Fruit fly (Drosophila melanogaster) whole organism, embryonic: ENCODE data around the gene CG7953.

ENCODE experiments used
- Antp ChIP-seq: fragments of 200-800 bp; sonication (Bioruptor generic); optimal IDR thresholded peaks from 3 replicates; lab custom pipeline; 2016; ENCODE audit warnings: missing biosample characterization, missing genetic modification characterization
- CG10209 ChIP-seq: fragments of 200-800 bp; sonication (Bioruptor generic); optimal IDR thresholded peaks from 3 replicates; lab custom pipeline; 2017; ENCODE audit warnings: missing biosample characterization, mild to moderate bottlenecking, missing genetic modification characterization, missing genetic modification reagents
- CG10274 ChIP-seq: fragments of 200-800 bp; sonication (Bioruptor generic); optimal IDR thresholded peaks from 3 replicates; lab custom pipeline; 2017; ENCODE audit warnings: missing biosample characterization, mild to moderate bottlenecking, missing genetic modification characterization
- CG11085 ChIP-seq: fragments of 200-800 bp; sonication (Bioruptor generic); IDR thresholded peaks from 2 replicates; pipeline ENCODE4 v1.3.6; 2022; ENCODE audit warnings: missing biosample characterization, missing genetic modification characterization
- CG11696 ChIP-seq: fragments of 200-800 bp; sonication (Bioruptor generic); IDR thresholded peaks from 2 replicates; pipeline ENCODE4 v1.3.6; 2022; ENCODE audit warnings: missing biosample characterization, missing genetic modification characterization
- CG14441 ChIP-seq: fragments of 200-800 bp; sonication (Bioruptor generic); IDR thresholded peaks from 2 replicates; pipeline ENCODE4 v1.3.6; 2022; ENCODE audit warnings: missing biosample characterization, missing genetic modification characterization
- CG14667 ChIP-seq: fragments of 200-800 bp; sonication (Bioruptor generic); IDR thresholded peaks from 2 replicates; pipeline ENCODE4 v1.3.6; 2022; ENCODE audit warnings: missing biosample characterization, missing genetic modification characterization
- CG14860 ChIP-seq: fragments of 200-800 bp; sonication (Bioruptor generic); IDR thresholded peaks from 3 replicates; pipeline ENCODE4 v1.3.6; 2022; ENCODE audit warnings: missing biosample characterization, missing genetic modification characterization; ENCODE audit not compliant: partially characterized antibody
- CG15514 ChIP-seq: fragments of 200-800 bp; sonication (Bioruptor generic); optimal IDR thresholded peaks from 3 replicates; lab custom pipeline; 2017; ENCODE audit warnings: missing biosample characterization, missing genetic modification characterization, mild to moderate bottlenecking, moderate library complexity, missing genetic modification reagents
- CG15696 ChIP-seq: fragments of 200-800 bp; sonication (Bioruptor generic); optimal IDR thresholded peaks from 2 replicates; lab custom pipeline; 2019; ENCODE audit warnings: missing biosample characterization, mild to moderate bottlenecking, missing genetic modification characterization, moderate library complexity
- CG2129 ChIP-seq: fragments of 200-800 bp; sonication (Bioruptor generic); IDR thresholded peaks from 2 replicates; pipeline ENCODE4 v1.3.6; 2022; ENCODE audit warnings: missing biosample characterization, missing genetic modification characterization; ENCODE audit not compliant: partially characterized antibody
- CG2199 ChIP-seq: fragments of 200-800 bp; sonication (Bioruptor generic); IDR thresholded peaks from 3 replicates; pipeline ENCODE4 v1.3.6; 2022; ENCODE audit warnings: missing biosample characterization, missing genetic modification characterization
- CG2889 ChIP-seq: fragments of 200-800 bp; sonication (Bioruptor generic); IDR thresholded peaks from 3 replicates; pipeline ENCODE4 v1.3.6; 2022; ENCODE audit warnings: missing biosample characterization, missing genetic modification characterization
- CG31224 ChIP-seq: fragments of 200-800 bp; sonication (Bioruptor generic); IDR thresholded peaks from 2 replicates; pipeline ENCODE4 v1.3.6; 2022; ENCODE audit warnings: missing biosample characterization, missing genetic modification characterization
- CG32532 ChIP-seq: fragments of 200-800 bp; sonication (Bioruptor generic); IDR thresholded peaks from 2 replicates; pipeline ENCODE4 v1.3.6; 2022; ENCODE audit warnings: missing biosample characterization, missing genetic modification characterization
- CG4282 ChIP-seq: fragments of 200-800 bp; sonication (Bioruptor generic); optimal IDR thresholded peaks from 2 replicates; lab custom pipeline; 2016; ENCODE audit warnings: missing biosample characterization, missing genetic modification characterization
- CG6791 ChIP-seq: fragments of 200-800 bp; sonication (Bioruptor generic); IDR thresholded peaks from 3 replicates; pipeline ENCODE4 v1.3.6; 2022; ENCODE audit warnings: missing biosample characterization, missing genetic modification characterization; ENCODE audit not compliant: partially characterized antibody
- CG8388 ChIP-seq: fragments of 200-800 bp; sonication (Bioruptor generic); optimal IDR thresholded peaks from 2 replicates; lab custom pipeline; 2019; ENCODE audit warnings: missing biosample characterization, mild to moderate bottlenecking, missing genetic modification characterization, moderate library complexity
- CoRest ChIP-seq: fragments of 200-800 bp; sonication (Bioruptor generic); optimal IDR thresholded peaks from 3 replicates; lab custom pipeline; 2018; ENCODE audit warnings: missing biosample characterization, mild to moderate bottlenecking, missing genetic modification characterization, moderate library complexity
- Dad ChIP-seq: fragments of 200-800 bp; sonication (Bioruptor generic); optimal IDR thresholded peaks from 3 replicates; lab custom pipeline; 2016; ENCODE audit warnings: missing biosample characterization, missing genetic modification characterization
- Dip2 ChIP-seq: fragments of 200-800 bp; sonication (Bioruptor generic); IDR thresholded peaks from 2 replicates; pipeline ENCODE4 v1.3.6; 2022; ENCODE audit warnings: missing biosample characterization, missing genetic modification characterization
- Dp ChIP-seq: fragments of 200-800 bp; sonication (Bioruptor generic); optimal IDR thresholded peaks from 2 replicates; lab custom pipeline; 2018; ENCODE audit warnings: missing biosample characterization, mild to moderate bottlenecking, missing genetic modification characterization, moderate library complexity
- Ets97D ChIP-seq: fragments of 200-800 bp; sonication (Bioruptor generic); optimal IDR thresholded peaks from 3 replicates; lab custom pipeline; 2016; ENCODE audit warnings: missing biosample characterization, missing genetic modification characterization
- Gug ChIP-seq: fragments of 200-800 bp; sonication (Bioruptor generic); IDR thresholded peaks from 4 replicates; pipeline ENCODE4 v1.3.6; 2022; ENCODE audit warnings: missing biosample characterization, missing genetic modification characterization
- Lhr ChIP-seq: fragments of 200-800 bp; sonication (Bioruptor generic); optimal IDR thresholded peaks from 3 replicates; lab custom pipeline; 2017; ENCODE audit warnings: mild to moderate bottlenecking, missing biosample characterization, missing genetic modification reagents, missing genetic modification characterization
- Lpt ChIP-seq: fragments of >200 bp; optimal IDR thresholded peaks from 2 replicates; lab custom pipeline; 2018; ENCODE audit warnings: missing biosample characterization, missing genetic modification characterization
- NK7.1 ChIP-seq: fragments of 200-800 bp; sonication (Bioruptor generic); optimal IDR thresholded peaks from 3 replicates; lab custom pipeline; 2016; ENCODE audit warnings: missing biosample characterization, missing genetic modification characterization
- Sry-β ChIP-seq: fragments of 200-800 bp; sonication (Bioruptor generic); optimal IDR thresholded peaks from 2 replicates; lab custom pipeline; 2018; ENCODE audit warnings: missing biosample characterization, mild to moderate bottlenecking, missing genetic modification characterization, moderate library complexity
- Taf1 ChIP-seq: fragments of 200-800 bp; sonication (Bioruptor generic); IDR thresholded peaks from 2 replicates; pipeline ENCODE4 v1.3.6; 2022; ENCODE audit warnings: missing biosample characterization, missing genetic modification characterization
- al ChIP-seq: fragments of 200-800 bp; sonication (Bioruptor generic); IDR thresholded peaks from 2 replicates; pipeline ENCODE4 v1.3.6; 2022; ENCODE audit warnings: missing biosample characterization, missing genetic modification characterization
- aop ChIP-seq: fragments of 200-800 bp; sonication (Bioruptor generic); IDR thresholded peaks from 2 replicates; pipeline ENCODE4 v1.3.6; 2022; ENCODE audit warnings: missing biosample characterization, missing genetic modification characterization
- chif ChIP-seq, 2 experiments: fragments of 200-800 bp; sonication (Bioruptor generic); optimal IDR thresholded peaks; 3 replicates each; lab custom pipeline; 2016; ENCODE audit warnings: missing biosample characterization in 2 of 2, missing genetic modification characterization in 2 of 2
- chinmo ChIP-seq: fragments of 200-800 bp; sonication (Bioruptor generic); IDR thresholded peaks from 4 replicates; pipeline ENCODE4 v1.3.6; 2022; ENCODE audit warnings: missing biosample characterization, missing genetic modification characterization; ENCODE audit not compliant: partially characterized antibody
- dimm ChIP-seq: fragments of 200-800 bp; sonication (Bioruptor generic); IDR thresholded peaks from 2 replicates; pipeline ENCODE4 v1.3.6; 2022; ENCODE audit warnings: missing biosample characterization, missing genetic modification characterization
- dysf ChIP-seq: fragments of 200-800 bp; sonication (Bioruptor generic); IDR thresholded peaks from 3 replicates; pipeline ENCODE4 v1.3.6; 2022; ENCODE audit warnings: missing biosample characterization, missing genetic modification characterization
- eve ChIP-seq, 2 experiments: fragments of >200 bp; optimal IDR thresholded peaks; 2 replicates each; lab custom pipeline; 2017; ENCODE audit warnings: missing biosample characterization in 2 of 2, missing genetic modification characterization in 2 of 2
- fd102C ChIP-seq: fragments of 200-800 bp; sonication (Bioruptor generic); optimal IDR thresholded peaks from 2 replicates; lab custom pipeline; 2018; ENCODE audit warnings: missing biosample characterization, mild to moderate bottlenecking, missing genetic modification characterization, moderate library complexity
- grau ChIP-seq: fragments of 200-800 bp; optimal IDR thresholded peaks from 3 replicates; lab custom pipeline; 2019; ENCODE audit warnings: missing biosample characterization, mild to moderate bottlenecking, missing genetic modification characterization, moderate library complexity
- hbn ChIP-seq: fragments of 200-800 bp; sonication (Bioruptor generic); IDR thresholded peaks from 2 replicates; pipeline ENCODE4 v1.3.6; 2022; ENCODE audit warnings: missing biosample characterization, missing genetic modification characterization; ENCODE audit not compliant: partially characterized antibody
- her ChIP-seq: fragments of 200-800 bp; sonication (Bioruptor generic); optimal IDR thresholded peaks from 2 replicates; lab custom pipeline; 2016; ENCODE audit warnings: missing biosample characterization, missing genetic modification characterization
- hth ChIP-seq: fragments of >200 bp; optimal IDR thresholded peaks from 2 replicates; lab custom pipeline; 2017; ENCODE audit warnings: inconsistent platforms
- lbe ChIP-seq: fragments of 200-800 bp; sonication (Bioruptor generic); optimal IDR thresholded peaks from 2 replicates; lab custom pipeline; 2016; ENCODE audit warnings: missing biosample characterization, mild to moderate bottlenecking, missing genetic modification characterization
- mld ChIP-seq: fragments of 200-800 bp; sonication (Bioruptor generic); IDR thresholded peaks from 3 replicates; pipeline ENCODE4 v1.3.6; 2022; ENCODE audit warnings: missing biosample characterization, missing genetic modification characterization; ENCODE audit not compliant: partially characterized antibody
- nom ChIP-seq: fragments of 200-800 bp; sonication (Bioruptor generic); optimal IDR thresholded peaks from 2 replicates; lab custom pipeline; 2017; ENCODE audit warnings: missing biosample characterization, missing genetic modification characterization, mild to moderate bottlenecking, moderate library complexity, missing genetic modification reagents
- pum ChIP-seq: fragments of 200-800 bp; sonication (Bioruptor generic); optimal IDR thresholded peaks from 2 replicates; lab custom pipeline; 2016; ENCODE audit warnings: missing biosample characterization, missing genetic modification characterization
- slp2 ChIP-seq: fragments of 200-800 bp; sonication (Bioruptor generic); optimal IDR thresholded peaks from 2 replicates; lab custom pipeline; 2016; ENCODE audit warnings: missing biosample characterization, missing genetic modification characterization
- so ChIP-seq: fragments of 200-800 bp; sonication (Bioruptor generic); IDR thresholded peaks from 3 replicates; pipeline ENCODE4 v1.3.6; 2022; ENCODE audit warnings: missing biosample characterization, missing genetic modification characterization
- sr ChIP-seq: fragments of 200-800 bp; sonication (Bioruptor generic); IDR thresholded peaks from 3 replicates; pipeline ENCODE4 v1.3.6; 2022; ENCODE audit warnings: missing biosample characterization, missing genetic modification characterization
- stc ChIP-seq: fragments of 200-800 bp; sonication (Bioruptor generic); IDR thresholded peaks from 2 replicates; pipeline ENCODE4 v1.3.6; 2022; ENCODE audit warnings: missing biosample characterization, missing genetic modification characterization
- toy ChIP-seq: fragments of 200-800 bp; sonication (Bioruptor generic); IDR thresholded peaks from 2 replicates; pipeline ENCODE4 v1.3.6; 2022; ENCODE audit warnings: missing biosample characterization, missing genetic modification characterization
- vfl ChIP-seq: fragments of 200-800 bp; sonication (Bioruptor generic); optimal IDR thresholded peaks from 2 replicates; lab custom pipeline; 2016; ENCODE audit warnings: missing biosample characterization, missing genetic modification characterization

Gene CG7953

DNA sequence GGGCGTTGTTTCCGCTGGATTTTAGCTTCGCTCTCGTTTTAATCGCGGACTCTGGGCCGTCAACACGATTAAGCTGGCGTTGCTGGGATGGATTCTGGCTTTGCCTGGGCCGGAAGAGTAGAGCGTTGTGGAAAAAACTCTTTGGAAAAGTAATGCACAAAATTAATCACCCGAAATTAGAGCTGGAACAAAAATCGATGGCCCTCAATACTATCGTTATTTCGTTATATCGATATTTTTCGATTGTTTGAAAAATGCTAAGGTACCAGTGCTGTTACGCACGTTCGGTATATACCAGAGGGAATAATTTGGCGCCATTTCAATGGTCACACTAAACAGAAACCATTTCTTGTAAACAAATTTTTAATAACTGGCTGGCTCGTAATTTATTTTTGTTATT is 18.2 kb upstream of the CG7953 start, which contains the start of the genes Arpc1 and Orc5 (continued):
- TF ChIP-seq sr (GFP tag; lab: Robert Waterston, UW) (no peak), mld (GFP tag; lab: Robert Waterston, UW) (peak; percentile 81; the same call in 1 of the 3 replicates), CG8388 (GFP tag; lab: Kevin White, UChicago) (no peak), lbe (GFP tag; lab: Kevin White, UChicago) (no peak), al (GFP tag; lab: Robert Waterston, UW) (no peak), hbn (peak; percentile 92), chinmo (GFP tag; lab: Robert Waterston, UW) (0 out of 4 replicates have a peak, but pooled peaks have one; percentile 65), Lpt (GFP tag; lab: Kevin White, UChicago) (no peak), stc (GFP tag; lab: Robert Waterston, UW) (no peak), pum (GFP tag; lab: Kevin White, UChicago) (no peak), CG10209 (GFP tag; lab: Kevin White, UChicago) (no peak), CG15514 (GFP tag; lab: Kevin White, UChicago) (peak; percentile 51), CG2129 (peak; percentile 82), CoRest (peak; percentile 25), nom (GFP tag; lab: Kevin White, UChicago) (no peak), Dip2 (no peak), CG14860 (GFP tag; lab: Robert Waterston, UW) (peak; percentile 83), fd102C (GFP tag; lab: Kevin White, UChicago) (no peak), CG6791 (GFP tag; lab: Robert Waterston, UW) (peak; percentile 93), Dad (no peak)

DNA sequence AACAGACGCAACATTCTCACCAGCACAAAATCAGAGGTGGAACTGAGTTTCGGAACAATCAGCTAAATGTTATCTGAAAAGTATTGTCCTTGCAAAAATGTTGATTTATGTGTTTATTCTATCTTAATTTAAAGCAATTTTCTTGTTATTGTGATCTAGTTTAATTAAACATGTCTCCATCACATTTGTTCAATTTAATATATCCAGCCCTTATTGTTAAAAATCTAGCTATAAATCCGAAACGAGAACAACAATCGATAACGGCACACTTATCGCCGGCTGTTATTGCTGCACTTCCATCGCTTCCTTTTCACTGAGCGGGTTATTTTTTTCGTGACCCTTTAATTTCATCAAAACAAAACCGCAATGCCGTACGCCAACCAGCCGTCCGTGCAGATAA is 14.7 kb upstream of the CG7953 start, which contains the start of the genes GatC, PolG2 and Polr2C:
Gene GatC (minus strand): TSS at position 48 of the 400 bp plus-strand sequence.
Gene PolG2 (minus strand): TSS at position 48 of the 400 bp plus-strand sequence.
Gene Polr2C (plus strand): TSS at position 280 of the 400 bp plus-strand sequence.
- TF ChIP-seq CG10274 (GFP tag; lab: Kevin White, UChicago) (no peak), grau (tag; lab: Kevin White, UChicago) (peak; percentile 65), CG2889 (GFP tag; lab: Robert Waterston, UW) (no peak), chif (GFP tag; optimal IDR thresholded peaks at IDR 0.05; lab: Kevin White, UChicago) (peak in 1 of 2 experiments; percentile 47), CG15696 (tag; lab: Kevin White, UChicago) (peak; percentile 2), aop (GFP tag; lab: Robert Waterston, UW) (no peak), CG14441 (GFP tag; lab: Robert Waterston, UW) (no peak), dimm (GFP tag; lab: Robert Waterston, UW) (no peak), her (no peak), hth (lab: Kevin White, UChicago) (no peak), Gug (GFP tag; lab: Robert Waterston, UW) (no peak; the same call in 3 of the 4 replicates), dysf (no peak; the same call in 2 of the 3 replicates), NK7.1 (GFP tag; lab: Kevin White, UChicago) (no peak), Ets97D (peak; percentile 46), Lhr (GFP tag; lab: Kevin White, UChicago) (peak; percentile 26), CG31224 (GFP tag; lab: Robert Waterston, UW) (no peak), toy (GFP tag; lab: Robert Waterston, UW) (no peak), CG4282 (GFP tag; lab: Kevin White, UChicago) (no peak), CG11085 (GFP tag; lab: Robert Waterston, UW) (no peak), eve (GFP tag; optimal IDR thresholded peaks at IDR 0.05; lab: Kevin White, UChicago) (no peak), CG32532 (peak; percentile 34; the same call in 1 of the 2 replicates), Dp (GFP tag; lab: Kevin White, UChicago) (peak; percentile 52), vfl (GFP tag; lab: Kevin White, UChicago) (peak; percentile 33), Antp (GFP tag; lab: Kevin White, UChicago) (no peak), CG2199 (GFP tag; lab: Robert Waterston, UW) (no peak), Sry-β (peak; percentile 81), slp2 (GFP tag; lab: Kevin White, UChicago) (no peak), CG11696 (GFP tag; lab: Robert Waterston, UW) (no peak), CG6791 (GFP tag; lab: Robert Waterston, UW) (peak; percentile 77), CG14667 (no peak), Taf1 (GFP tag; lab: Robert Waterston, UW) (no peak), so (no peak)
